Worm (Caenorhabditis elegans): ENCODE data around the gene ZK546.19.

DNA sequence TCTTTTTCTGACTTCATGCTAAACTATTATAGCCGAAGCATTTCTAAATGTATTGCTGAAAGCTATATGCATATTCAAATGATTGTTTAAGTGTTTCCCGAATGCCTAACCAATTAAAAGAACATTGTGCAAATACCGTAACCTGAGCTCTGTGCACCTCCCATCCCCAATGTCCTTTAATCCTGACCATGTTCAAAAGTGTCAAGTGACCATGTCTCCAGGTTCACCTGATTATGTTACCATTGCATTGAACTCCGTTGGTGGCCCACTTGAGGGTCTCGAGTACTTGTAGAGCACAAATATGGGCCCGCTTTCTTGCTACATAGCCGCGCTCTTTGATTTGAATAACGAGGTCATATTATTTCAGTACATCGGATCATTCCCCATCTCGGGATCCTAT lies 33.8 kb downstream of the ZK546.19 start:
- TF ChIP-seq W03F9.2 (tag; optimal IDR thresholded peaks at IDR 0.05) = no peak
- no peak for TF ChIP-seq him-1 (tag; optimal IDR thresholded peaks at IDR 0.05)
